Fruit fly (Drosophila melanogaster) Kc167 (cell line): ENCODE measurements around the gene CG6928.

Experiments
- Myc ChIP-seq: fragments of >200 bp; optimal IDR thresholded peaks from 2 replicates; lab custom pipeline; 2017; ENCODE audit warnings: missing external identifiers
- Sin3A ChIP-seq: fragments of >200 bp; optimal IDR thresholded peaks from 2 replicates; lab custom pipeline; 2018; ENCODE audit warnings: missing external identifiers
- h ChIP-seq: fragments of >200 bp; optimal IDR thresholded peaks from 3 replicates; lab custom pipeline; 2018; ENCODE audit warnings: missing external identifiers
- insv ChIP-seq: fragments of >200 bp; optimal IDR thresholded peaks from 3 replicates; lab custom pipeline; 2018; ENCODE audit warnings: missing external identifiers
- psq ChIP-seq: fragments of >200 bp; optimal IDR thresholded peaks from 2 replicates; lab custom pipeline; 2017; ENCODE audit warnings: missing external identifiers
- ttk ChIP-seq: sonication (Bioruptor generic); optimal IDR thresholded peaks from 2 replicates; lab custom pipeline; 2017; ENCODE audit warnings: missing external identifiers

Gene CG6928

DNA sequence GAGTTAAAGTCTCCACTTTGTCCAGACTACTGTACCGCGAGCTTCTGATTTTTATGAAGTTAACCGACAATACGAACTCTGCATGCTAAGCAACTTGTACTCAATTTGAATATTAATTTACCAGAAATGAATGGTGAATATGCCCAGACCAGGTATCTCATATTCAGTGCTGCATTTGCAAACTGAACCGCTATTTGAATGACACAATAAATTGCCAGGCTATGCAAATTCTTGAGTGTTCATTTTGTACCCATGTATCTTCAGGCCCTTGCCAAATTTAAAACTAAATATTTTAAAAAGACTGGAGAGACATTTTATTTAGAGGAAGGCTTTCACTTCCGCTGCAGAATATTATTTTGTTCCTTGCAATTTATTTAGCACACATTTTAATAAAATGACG, 25.0 kb downstream of the CG6928 start:
- TF ChIP-seq Myc (no peak), psq (lab: Kevin White, UChicago) (no peak), ttk (lab: Kevin White, UChicago) (no peak), Sin3A (lab: Kevin White, UChicago) (no peak), h (lab: Kevin White, UChicago) (no peak), insv (lab: Kevin White, UChicago) (no peak)

DNA sequence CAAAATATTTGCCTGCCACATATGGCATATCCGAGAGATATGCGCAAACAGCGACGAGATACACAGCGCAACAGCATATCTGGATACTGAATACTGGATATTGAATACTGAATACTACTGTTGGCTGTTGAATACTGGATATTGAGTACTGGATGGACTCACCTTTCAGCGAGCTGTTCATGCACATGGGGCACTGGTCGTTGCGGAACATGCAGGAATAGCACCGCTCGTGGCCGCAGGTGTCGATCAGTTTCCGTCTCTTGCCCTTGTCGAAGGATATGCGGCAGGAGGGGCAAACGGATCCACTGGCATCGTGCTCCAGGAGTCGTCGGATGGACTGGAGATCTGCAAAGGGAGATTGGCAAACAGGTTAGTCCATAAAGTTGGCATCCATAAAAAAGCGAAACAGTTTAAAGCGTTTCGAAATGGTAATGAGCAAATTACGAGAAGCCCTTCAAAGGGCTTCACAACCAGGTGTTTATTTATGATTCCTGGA, 25.6 kb downstream of the CG6928 start:
- TF ChIP-seq ttk (lab: Kevin White, UChicago) (no peak), Myc (no peak), Sin3A (lab: Kevin White, UChicago) (no peak), insv (lab: Kevin White, UChicago) (no peak), h (lab: Kevin White, UChicago) (no peak), psq (lab: Kevin White, UChicago) (no peak)

- no peak for TF ChIP-seq h (lab: Kevin White, UChicago)
- TF ChIP-seq psq (lab: Kevin White, UChicago), result no peak
- no peak for TF ChIP-seq insv (lab: Kevin White, UChicago)
- TF ChIP-seq Myc, result no peak
- TF ChIP-seq ttk (lab: Kevin White, UChicago), result no peak
- no peak for TF ChIP-seq Sin3A (lab: Kevin White, UChicago)
Measured at dm6 chr3L:12030521-12030920, 27.6 kb downstream of the CG6928 start.

- no peak for TF ChIP-seq insv (lab: Kevin White, UChicago)
- TF ChIP-seq Sin3A (lab: Kevin White, UChicago), result no peak
- no peak for TF ChIP-seq Myc
- TF ChIP-seq h (lab: Kevin White, UChicago), result no peak
- no peak for TF ChIP-seq psq (lab: Kevin White, UChicago)
- no peak for TF ChIP-seq ttk (lab: Kevin White, UChicago)
Measured at dm6 chr3L:12032257-12032656, 29.3 kb downstream of the CG6928 start, which contains the start of gene CG43993. Gene CG43993 (plus strand): TSS chr3L:12032557.

dm6 chr3L:12036658-12037057, 33.7 kb downstream of the CG6928 start:
- no peak for TF ChIP-seq ttk (lab: Kevin White, UChicago)
- no peak for TF ChIP-seq Sin3A (lab: Kevin White, UChicago)
- no peak for TF ChIP-seq psq (lab: Kevin White, UChicago)
- no peak for TF ChIP-seq insv (lab: Kevin White, UChicago)
- TF ChIP-seq h (lab: Kevin White, UChicago), result no peak
- no peak for TF ChIP-seq Myc

- TF ChIP-seq ttk (lab: Kevin White, UChicago) (no peak), psq (lab: Kevin White, UChicago) (no peak), Sin3A (lab: Kevin White, UChicago) (no peak), Myc (no peak), h (lab: Kevin White, UChicago) (no peak), insv (lab: Kevin White, UChicago) (no peak)
Measured at dm6 chr3L:12037449-12038163, 34.7 kb downstream of the CG6928 start.

DNA sequence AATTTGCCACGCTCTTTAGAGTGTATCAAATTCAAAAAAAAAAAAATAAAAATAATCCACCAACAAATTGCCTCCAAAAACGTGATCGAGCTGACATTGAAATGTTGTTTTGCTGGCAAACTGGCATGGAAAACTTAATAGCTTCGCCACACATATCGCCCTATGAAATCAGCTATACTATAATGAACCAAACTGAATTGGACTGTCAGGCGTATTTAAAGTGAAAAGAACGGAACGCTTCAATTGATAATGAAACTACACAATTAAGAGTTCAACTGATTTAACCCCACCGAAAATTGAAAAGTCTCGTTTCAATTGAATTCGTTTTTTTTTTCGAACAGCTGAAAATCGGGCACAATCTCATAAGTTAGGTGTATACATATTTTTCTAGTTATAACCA, 36.1 kb downstream of the CG6928 start:
- TF ChIP-seq insv (lab: Kevin White, UChicago) (no peak), h (lab: Kevin White, UChicago) (no peak), psq (lab: Kevin White, UChicago) (no peak), ttk (lab: Kevin White, UChicago) (no peak), Myc (no peak), Sin3A (lab: Kevin White, UChicago) (no peak)

DNA sequence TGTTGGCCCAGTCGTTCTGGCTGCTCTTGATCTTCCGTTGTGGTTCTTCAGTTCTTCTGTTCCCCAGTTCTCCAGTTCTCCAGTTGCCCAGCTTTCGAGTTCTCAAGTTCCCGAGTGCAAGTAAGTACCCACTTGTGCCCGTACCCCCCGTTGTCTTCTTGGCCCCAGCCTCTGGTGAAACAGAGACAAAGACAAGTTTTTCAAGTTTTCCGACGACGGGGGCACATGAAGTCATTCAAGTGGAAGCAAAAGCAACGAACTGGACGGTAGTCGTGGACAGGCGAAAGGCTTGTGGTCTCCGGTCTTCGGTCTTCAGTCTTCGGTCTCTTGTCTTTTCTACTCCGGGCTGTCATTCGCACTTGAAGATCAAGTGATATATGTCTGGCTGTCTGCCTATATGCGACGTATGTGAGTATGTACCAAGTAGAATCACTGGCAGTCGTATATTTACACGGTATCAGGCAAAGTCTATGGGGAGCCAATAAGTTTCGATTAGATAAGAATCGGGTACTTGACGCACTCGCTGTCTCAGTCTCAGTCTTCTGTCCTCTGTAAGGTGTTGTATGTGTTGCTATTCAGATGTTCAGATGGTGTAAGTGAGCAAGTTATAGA, 37.5 kb downstream of the CG6928 start:
- TF ChIP-seq Sin3A (lab: Kevin White, UChicago) (no peak), psq (lab: Kevin White, UChicago) (no peak), ttk (lab: Kevin White, UChicago) (no peak), Myc (no peak), insv (lab: Kevin White, UChicago) (no peak), h (lab: Kevin White, UChicago) (no peak)

dm6 chr3L:12042087-12042486, 39.1 kb downstream of the CG6928 start, which contains the start of gene CG6793:
Gene CG6793 (plus strand): TSS chr3L:12042387.
- TF ChIP-seq h (lab: Kevin White, UChicago) (no peak), Myc (no peak), psq (lab: Kevin White, UChicago) (no peak), ttk (lab: Kevin White, UChicago) (no peak), insv (lab: Kevin White, UChicago) (no peak), Sin3A (lab: Kevin White, UChicago) (no peak)

DNA sequence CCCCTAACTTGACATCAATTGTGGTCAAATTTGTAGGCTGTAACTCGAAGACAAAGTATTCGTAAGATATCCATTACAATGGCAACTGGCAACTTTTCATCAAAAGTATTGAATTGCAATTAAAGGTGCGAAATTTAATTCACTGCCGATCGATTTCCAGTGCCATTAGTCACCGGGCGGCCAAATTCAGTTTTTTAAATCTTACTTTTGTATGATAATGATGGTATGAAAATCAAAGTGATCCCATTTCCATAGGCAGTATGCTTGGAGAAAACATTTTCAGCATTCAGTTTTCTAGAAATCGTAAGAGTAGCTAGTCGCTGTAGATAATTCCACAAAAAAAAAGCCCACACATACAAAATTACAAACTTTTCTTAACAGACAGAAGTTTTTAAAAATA, 41.3 kb downstream of the CG6928 start, which contains the start of gene CG43638:
CG43638 (plus strand) TSS at position 301 of the 400 bp plus-strand sequence.
- TF ChIP-seq ttk (lab: Kevin White, UChicago), result no peak
- TF ChIP-seq insv (lab: Kevin White, UChicago), result no peak
- no peak for TF ChIP-seq Sin3A (lab: Kevin White, UChicago)
- TF ChIP-seq Myc, result no peak

DNA sequence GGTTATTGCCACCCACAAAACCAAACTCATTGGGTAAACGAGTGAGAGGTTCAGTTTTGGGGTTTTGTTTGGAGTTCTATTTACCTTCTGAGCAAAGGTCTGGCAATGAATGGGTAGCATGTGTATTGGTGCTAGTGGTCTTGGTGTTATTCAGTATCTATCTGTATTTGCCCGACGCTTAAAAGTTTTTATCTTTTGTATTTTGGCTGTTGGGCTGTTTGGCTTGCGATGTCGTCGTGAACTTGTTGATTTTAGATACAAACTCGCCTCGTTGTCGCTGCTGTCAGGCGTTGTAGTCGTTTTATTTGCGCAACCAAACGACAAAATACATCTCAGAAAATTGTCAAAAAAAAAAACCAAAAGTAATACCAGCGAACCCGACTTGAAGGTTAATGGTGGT, 42.5 kb downstream of the CG6928 start:
- TF ChIP-seq ttk (lab: Kevin White, UChicago), result no peak
- TF ChIP-seq insv (lab: Kevin White, UChicago), result no peak
- TF ChIP-seq Sin3A (lab: Kevin White, UChicago), result no peak
